Worm (Caenorhabditis elegans): ENCODE measurements around the gene F22E5.2.

- TF ChIP-seq pha-4 (tag; optimal IDR thresholded peaks at IDR 0.05) (no peak), nhr-2 (tag; optimal IDR thresholded peaks at IDR 0.05) (no peak), unc-62 (GFP tag; optimal IDR thresholded peaks at IDR 0.05) (no peak)
These were observed 40.4 kb upstream of the F22E5.2 start, which contains the start of gene lgc-28 for ce11 chrII:2624792-2625191.
